Worm (Caenorhabditis elegans): ENCODE data around the gene C01G6.9.

DNA sequence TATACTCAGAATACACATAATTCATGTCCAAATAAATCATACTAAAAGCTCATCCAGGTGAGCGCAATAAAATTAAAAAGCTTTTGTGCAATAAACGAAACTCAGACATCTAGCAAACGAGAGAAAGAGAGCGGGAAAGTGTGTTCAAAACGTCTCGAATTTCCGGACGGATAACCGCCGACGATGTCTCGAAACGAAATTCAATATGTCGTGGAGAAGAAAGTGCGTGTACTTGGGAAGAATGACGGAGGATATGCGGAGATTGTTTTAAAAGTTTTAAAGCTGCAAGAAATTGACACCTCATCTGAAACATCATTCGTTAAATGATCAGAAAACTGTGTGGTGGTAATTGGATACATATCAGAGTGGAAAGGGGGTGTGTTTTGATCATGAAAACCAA lies 19.1 kb upstream of the C01G6.9 start:
- TF ChIP-seq lsy-2 (tag; optimal IDR thresholded peaks at IDR 0.05) (no peak), sptf-1 (tag; optimal IDR thresholded peaks at IDR 0.05) (no peak), nhr-28 (tag; optimal IDR thresholded peaks at IDR 0.05) (no peak), flh-1 (GFP tag; optimal IDR thresholded peaks at IDR 0.05) (no peak), lin-13 (tag; optimal IDR thresholded peaks at IDR 0.05) (no peak), nhr-76 (tag; optimal IDR thresholded peaks at IDR 0.05) (no peak), elt-3 (tag; optimal IDR thresholded peaks at IDR 0.05) (no peak), nhr-237 (tag; optimal IDR thresholded peaks at IDR 0.05) (no peak), elt-1 (tag; optimal IDR thresholded peaks at IDR 0.05; ENCODE audit: borderline replicate concordance, insufficient read depth) (no peak)

Measured in whole organism, mixed stage, embryonic.